Fruit fly (Drosophila melanogaster) whole organism, embryonic: ENCODE data around the gene Lamtor3.

ENCODE experiments used
- CG16863 ChIP-seq: fragments of 200-800 bp; sonication (Bioruptor generic); optimal IDR thresholded peaks from 3 replicates; lab custom pipeline; 2016; ENCODE audit warnings: missing biosample characterization, missing genetic modification characterization
- CG6689 ChIP-seq: fragments of 200-800 bp; sonication (Bioruptor generic); IDR thresholded peaks from 2 replicates; pipeline ENCODE4 v1.3.6; 2022; ENCODE audit warnings: missing biosample characterization, missing genetic modification characterization
- CG7786 ChIP-seq: fragments of 200-800 bp; sonication (Bioruptor generic); optimal IDR thresholded peaks from 2 replicates; lab custom pipeline; 2016; ENCODE audit warnings: missing biosample characterization, missing genetic modification characterization
- Deaf1 ChIP-seq: fragments of 200-800 bp; optimal IDR thresholded peaks from 3 replicates; lab custom pipeline; 2019; ENCODE audit warnings: missing biosample characterization, mild to moderate bottlenecking, missing genetic modification characterization, moderate library complexity
- Hey ChIP-seq: fragments of 200-800 bp; sonication (Bioruptor generic); optimal IDR thresholded peaks from 3 replicates; lab custom pipeline; 2018; ENCODE audit warnings: missing biosample characterization, mild to moderate bottlenecking, missing genetic modification characterization
- NFAT ChIP-seq: fragments of 200-800 bp; sonication (Bioruptor generic); IDR thresholded peaks from 2 replicates; pipeline ENCODE4 v1.3.6; 2022; ENCODE audit warnings: missing biosample characterization, missing genetic modification characterization
- Ssrp ChIP-seq: fragments of 200-800 bp; sonication (Bioruptor generic); optimal IDR thresholded peaks from 2 replicates; lab custom pipeline; 2018; ENCODE audit warnings: missing biosample characterization, mild to moderate bottlenecking, missing genetic modification characterization, moderate library complexity
- esg ChIP-seq: fragments of 200-800 bp; sonication (Bioruptor generic); conservative IDR thresholded peaks from 2 replicates; pipeline ENCODE4 v1.3.6; 2022; ENCODE audit warnings: missing biosample characterization, missing genetic modification characterization
- lola ChIP-seq, 3 experiments: fragments of >200 bp in 2 of 3; fragments of 200-800 bp in 1 of 3; sonication (Bioruptor generic) in 1 of 3; optimal IDR thresholded peaks; 2 replicates each; lab custom pipeline; 2017 to 2019; ENCODE audit warnings: missing biosample characterization in 3 of 3, missing genetic modification characterization in 3 of 3, mild to moderate bottlenecking in 1 of 3, moderate library complexity in 1 of 3
- pnt ChIP-seq: fragments of 200-800 bp; sonication (Bioruptor generic); optimal IDR thresholded peaks from 3 replicates; lab custom pipeline; 2016; ENCODE audit warnings: missing biosample characterization, missing genetic modification characterization

dm6 chr2L:17514090-17514715 is 33.2 kb downstream of the Lamtor3 start:
- TF ChIP-seq lola (GFP tag; optimal IDR thresholded peaks at IDR 0.05; lab: Kevin White, UChicago): peak in 1 of 3 experiments; percentile 94
- peak; percentile 72 for TF ChIP-seq esg (GFP tag; lab: Robert Waterston, UW)
- peak; percentile 85 for TF ChIP-seq pnt (GFP tag; lab: Kevin White, UChicago)
- peak; percentile 49 for TF ChIP-seq NFAT (GFP tag; lab: Robert Waterston, UW)
- peak; percentile 90 for TF ChIP-seq CG6689
- TF ChIP-seq Deaf1 (tag; lab: Kevin White, UChicago): peak; percentile 68
- TF ChIP-seq Hey (tag; lab: Kevin White, UChicago): peak; percentile 48
- peak; percentile 79 for TF ChIP-seq CG16863 (GFP tag; lab: Kevin White, UChicago)
- peak; percentile 64 for TF ChIP-seq CG7786
- TF ChIP-seq Ssrp: peak; percentile 89
